Worm (Caenorhabditis elegans): ENCODE measurements around the gene F46C8.8.

- no peak for TF ChIP-seq lin-39 (tag; optimal IDR thresholded peaks at IDR 0.05)
- no peak for TF ChIP-seq ceh-16 (tag; optimal IDR thresholded peaks at IDR 0.05)
- TF ChIP-seq mbf-1 (tag; optimal IDR thresholded peaks at IDR 0.05) = no peak
- no peak for TF ChIP-seq nhr-25 (tag; optimal IDR thresholded peaks at IDR 0.05)
- TF ChIP-seq elt-1 (tag; optimal IDR thresholded peaks at IDR 0.05) = no peak
- no peak for TF ChIP-seq ama-1 (optimal IDR thresholded peaks at IDR 0.05)
Observed at ce11 chrX:7558928-7559455, 4.8 kb upstream of the F46C8.8 start, which contains the start of the genes PDB1.1 and F08C6.5.

Measured in whole organism, L2 larva.